Fruit fly (Drosophila melanogaster): Measurements from ENCODE around the gene hoe1.

The hoe1 gene

DNA sequence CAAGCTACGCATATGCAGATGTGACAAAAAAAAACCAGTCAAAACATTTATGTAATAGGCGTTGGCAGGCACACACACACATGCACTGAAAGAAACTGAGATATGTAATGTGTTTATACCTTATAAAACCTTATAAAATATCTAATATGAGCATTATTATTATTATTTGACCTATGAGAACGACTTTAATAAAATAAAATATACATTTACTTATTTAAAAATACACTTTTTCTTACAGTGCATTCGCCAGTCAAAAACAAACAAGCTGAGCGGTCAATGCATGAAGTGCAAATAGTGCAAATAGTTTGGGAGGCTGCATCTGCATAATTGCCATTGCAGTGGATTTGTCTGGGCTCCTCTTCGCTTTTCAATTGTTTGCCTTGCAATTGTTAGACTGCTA lies 24.2 kb downstream of the hoe1 start (continued):
- no peak for TF ChIP-seq CG4404 (GFP tag; IDR thresholded peaks at IDR 0.05)
- no peak for TF ChIP-seq mirr (GFP tag; optimal IDR thresholded peaks at IDR 0.05)
- TF ChIP-seq Xbp1 (GFP tag; optimal IDR thresholded peaks at IDR 0.05) = peak; percentile 77
- TF ChIP-seq exex (tag; optimal IDR thresholded peaks at IDR 0.05) = peak; percentile 16
- peak; percentile 21 for TF ChIP-seq MTF-1 (GFP tag; optimal IDR thresholded peaks at IDR 0.05; ENCODE audit: borderline replicate concordance)
- TF ChIP-seq CG8290 (GFP tag; optimal IDR thresholded peaks at IDR 0.05) = peak; percentile 11
- no peak for TF ChIP-seq CG8290 (tag; optimal IDR thresholded peaks at IDR 0.05)
- peak; percentile 82 for TF ChIP-seq unpg (GFP tag; optimal IDR thresholded peaks at IDR 0.05)
- peak; percentile 17; the same call in 2 of the 3 replicates for TF ChIP-seq croc (GFP tag; conservative IDR thresholded peaks at IDR 0.05)
- peak; percentile 80 for TF ChIP-seq CG13296 (GFP tag; optimal IDR thresholded peaks at IDR 0.05)
- TF ChIP-seq CG18262 (tag; optimal IDR thresholded peaks at IDR 0.05) = peak; percentile 77
- no peak for TF ChIP-seq corto (GFP tag; optimal IDR thresholded peaks at IDR 0.05)
- no peak for TF ChIP-seq Dbx (GFP tag; IDR thresholded peaks at IDR 0.05)
- TF ChIP-seq CG9817 (tag; optimal IDR thresholded peaks at IDR 0.05) = peak; percentile 21
- no peak for TF ChIP-seq usp (GFP tag; optimal IDR thresholded peaks at IDR 0.05)
- peak; percentile 63 for TF ChIP-seq dimm (GFP tag; IDR thresholded peaks at IDR 0.05)
- TF ChIP-seq vnd (GFP tag; IDR thresholded peaks at IDR 0.05; ENCODE audit: partially characterized antibody) = no peak
- TF ChIP-seq aop (GFP tag; IDR thresholded peaks at IDR 0.05) = no peak
- TF ChIP-seq CG5245 (GFP tag; optimal IDR thresholded peaks at IDR 0.05) = peak; percentile 55
- TF ChIP-seq zen (tag; optimal IDR thresholded peaks at IDR 0.05) = peak; percentile 55
- no peak for TF ChIP-seq CG42726 (GFP tag; IDR thresholded peaks at IDR 0.05; ENCODE audit: partially characterized antibody)
- no peak for TF ChIP-seq vfl (GFP tag; optimal IDR thresholded peaks at IDR 0.05)
- TF ChIP-seq tap (tag; optimal IDR thresholded peaks at IDR 0.05) = peak; percentile 80
- TF ChIP-seq hbn (GFP tag; IDR thresholded peaks at IDR 0.05; ENCODE audit: partially characterized antibody) = no peak
- no peak for TF ChIP-seq nerfin-2 (GFP tag; IDR thresholded peaks at IDR 0.05; ENCODE audit: partially characterized antibody)
- no peak for TF ChIP-seq Dip2 (GFP tag; IDR thresholded peaks at IDR 0.05)
- TF ChIP-seq Atf-2 (GFP tag; optimal IDR thresholded peaks at IDR 0.05) = no peak
- peak; percentile 55 for TF ChIP-seq CG18619 (GFP tag; optimal IDR thresholded peaks at IDR 0.05)
- TF ChIP-seq Hr78 (GFP tag; optimal IDR thresholded peaks at IDR 0.05) = peak in 1 of 2 experiments; percentile 67
- TF ChIP-seq D19A (tag; optimal IDR thresholded peaks at IDR 0.05) = peak; percentile 58
- TF ChIP-seq sens-2 (GFP tag; IDR thresholded peaks at IDR 0.05) = peak; percentile 68; the same call in 1 of the 2 replicates
- TF ChIP-seq Sin3A (optimal IDR thresholded peaks at IDR 0.05) = no peak
- TF ChIP-seq CG12769 (tag; optimal IDR thresholded peaks at IDR 0.05) = peak; percentile 36
- TF ChIP-seq Pdp1 (GFP tag; optimal IDR thresholded peaks at IDR 0.05) = peak; percentile 30 to 70
- TF ChIP-seq crp (GFP tag; optimal IDR thresholded peaks at IDR 0.05) = peak in 1 of 2 experiments; percentile 1
- TF ChIP-seq CG7357 (GFP tag; IDR thresholded peaks at IDR 0.05) = 0 out of 3 replicates have a peak, but pooled peaks have one; percentile 47
- TF ChIP-seq grau (tag; optimal IDR thresholded peaks at IDR 0.05) = peak; percentile 56
- TF ChIP-seq ERR (GFP tag; optimal IDR thresholded peaks at IDR 0.05) = no peak
- peak; percentile 67 for TF ChIP-seq Nf-YC (tag; optimal IDR thresholded peaks at IDR 0.05)
- TF ChIP-seq onecut (GFP tag; IDR thresholded peaks at IDR 0.05) = peak; percentile 60
- TF ChIP-seq CG2678 (tag; optimal IDR thresholded peaks at IDR 0.05) = peak; percentile 84
- no peak for TF ChIP-seq Usf (GFP tag; optimal IDR thresholded peaks at IDR 0.05)
- peak; percentile 74; the same call in 1 of the 3 replicates for TF ChIP-seq CG11695 (GFP tag; IDR thresholded peaks at IDR 0.05)
- no peak for TF ChIP-seq CG17612 (GFP tag; IDR thresholded peaks at IDR 0.05)
- no peak for TF ChIP-seq CG2129 (GFP tag; IDR thresholded peaks at IDR 0.05; ENCODE audit: partially characterized antibody)
- TF ChIP-seq CG6854 (GFP tag; optimal IDR thresholded peaks at IDR 0.05) = peak; percentile 62
- no peak for TF ChIP-seq CG7271 (tag; optimal IDR thresholded peaks at IDR 0.05)
- peak; percentile 82 for TF ChIP-seq Asciz (GFP tag; optimal IDR thresholded peaks at IDR 0.05)
- TF ChIP-seq ab (GFP tag; optimal IDR thresholded peaks at IDR 0.05) = no peak
- TF ChIP-seq Drgx (GFP tag; IDR thresholded peaks at IDR 0.05) = peak; percentile 85

All from whole organism, embryonic.